Worm (Caenorhabditis elegans) whole organism, L4/young adult: ENCODE results near the gene srz-105.

ENCODE experiments used
- dao-5 ChIP-seq: sonication (generic microtip); optimal IDR thresholded peaks from 2 replicates; lab custom pipeline; 2016; ENCODE audit warnings: missing genotype, missing genetic modification characterization, moderate library complexity, missing compliant biosample characterization
- him-1 ChIP-seq: sonication (generic microtip); optimal IDR thresholded peaks from 2 replicates; lab custom pipeline; 2016; ENCODE audit warnings: missing genotype, missing genetic modification reagents, missing genetic modification characterization, missing compliant biosample characterization

DNA sequence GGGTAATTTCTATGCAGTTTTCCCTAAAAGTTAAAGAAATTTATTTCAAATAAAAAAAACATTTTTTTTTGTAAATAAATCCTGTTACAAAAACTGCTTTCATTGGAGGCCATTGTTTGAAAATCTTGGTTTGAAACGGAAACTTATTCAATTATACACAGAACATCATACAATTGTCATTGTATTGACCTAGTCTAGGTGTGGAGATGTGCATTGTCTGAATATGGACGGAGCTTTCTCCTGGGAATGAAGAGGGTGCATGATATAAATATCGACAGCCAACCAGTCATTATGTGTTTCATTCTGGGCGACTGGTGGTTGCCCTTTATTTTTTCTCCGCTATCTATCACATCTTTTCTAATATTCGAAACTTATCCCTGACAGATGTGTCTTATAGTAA is 21.8 kb downstream of the srz-105 start, which contains the start of gene C35D6.3:
- TF ChIP-seq dao-5 (tag; lab: Kevin White, UChicago) (no peak), him-1 (tag; lab: Kevin White, UChicago) (no peak)
